Worm (Caenorhabditis elegans) whole organism, L4/young adult: ENCODE data around the gene T28H10.1.

Experiments used
- W03F9.2 ChIP-seq: fragments of 150-350 bp; optimal IDR thresholded peaks from 2 replicates; lab custom pipeline; 2014; ENCODE audit warnings: missing biosample characterization, missing genetic modification characterization
- dao-5 ChIP-seq: sonication (generic microtip); optimal IDR thresholded peaks from 2 replicates; lab custom pipeline; 2016; ENCODE audit warnings: missing genotype, missing genetic modification characterization, moderate library complexity, missing compliant biosample characterization
- him-1 ChIP-seq: sonication (generic microtip); optimal IDR thresholded peaks from 2 replicates; lab custom pipeline; 2016; ENCODE audit warnings: missing genotype, missing genetic modification reagents, missing genetic modification characterization, missing compliant biosample characterization

DNA sequence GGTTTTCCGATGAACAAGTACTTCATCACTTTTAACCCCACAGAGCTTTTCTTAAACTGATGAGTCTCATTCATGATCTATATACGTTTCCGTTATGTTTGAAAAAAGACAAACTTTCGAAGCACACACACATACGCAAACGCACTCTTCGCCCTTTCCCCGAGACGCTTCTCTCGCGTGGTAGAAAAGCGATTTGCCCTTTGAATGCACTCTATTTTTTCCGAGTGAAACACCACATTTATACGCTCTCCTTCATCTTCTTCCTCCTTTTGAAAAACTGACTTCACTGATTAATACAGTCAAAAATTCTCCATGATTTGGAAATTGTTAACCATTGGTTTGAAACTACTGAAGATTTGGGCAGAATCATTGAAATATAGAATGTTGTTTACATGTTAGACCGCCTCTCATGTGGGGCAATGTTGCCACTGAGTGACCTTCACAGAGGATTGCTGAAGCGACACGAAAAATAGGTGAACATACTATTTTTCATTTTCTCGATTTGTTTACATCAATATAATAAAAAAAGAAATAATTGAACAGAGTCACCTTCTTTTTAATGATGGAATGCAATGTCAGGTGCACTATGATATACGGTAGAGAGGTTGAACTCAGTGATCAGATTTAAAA is 32.9 kb downstream of the T28H10.1 start:
- TF ChIP-seq dao-5 = no peak
- TF ChIP-seq W03F9.2 (tag; lab: Kevin White, UChicago) = no peak
- TF ChIP-seq him-1 (tag; lab: Kevin White, UChicago) = no peak
